Worm (Caenorhabditis elegans): Measurements from ENCODE around the gene C05D12.3.

DNA sequence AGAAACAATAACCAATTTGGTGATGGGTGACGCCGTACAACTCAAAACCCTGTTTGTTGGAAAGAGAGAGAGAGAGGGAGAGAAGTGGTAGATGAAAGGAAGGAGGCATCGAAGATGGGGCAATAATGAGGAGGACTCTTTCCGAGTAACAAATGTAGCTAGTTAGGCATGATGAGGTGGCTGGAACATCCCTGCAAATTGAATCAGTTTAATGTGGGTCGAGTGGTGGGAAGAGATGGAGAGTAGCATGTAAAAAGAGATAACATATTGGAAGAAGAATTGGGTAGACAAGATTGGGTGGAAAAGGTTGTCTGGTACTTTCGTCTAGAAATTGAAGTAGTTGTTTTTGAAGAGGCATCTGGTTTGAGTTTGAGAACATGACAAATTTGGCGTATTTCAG, 28.8 kb upstream of the C05D12.3 start:
- TF ChIP-seq lsy-2 (tag; optimal IDR thresholded peaks at IDR 0.05) (no peak), ztf-11 (tag; optimal IDR thresholded peaks at IDR 0.05) (no peak), unc-62 (GFP tag; optimal IDR thresholded peaks at IDR 0.05) (no peak), zip-8 (tag; optimal IDR thresholded peaks at IDR 0.05) (no peak), nhr-76 (tag; optimal IDR thresholded peaks at IDR 0.05) (no peak), lin-32 (GFP tag; optimal IDR thresholded peaks at IDR 0.05) (no peak)

Measured in whole organism, mixed stage, embryonic.